Worm (Caenorhabditis elegans): Measurements from ENCODE around the gene C32D5.7.

DNA sequence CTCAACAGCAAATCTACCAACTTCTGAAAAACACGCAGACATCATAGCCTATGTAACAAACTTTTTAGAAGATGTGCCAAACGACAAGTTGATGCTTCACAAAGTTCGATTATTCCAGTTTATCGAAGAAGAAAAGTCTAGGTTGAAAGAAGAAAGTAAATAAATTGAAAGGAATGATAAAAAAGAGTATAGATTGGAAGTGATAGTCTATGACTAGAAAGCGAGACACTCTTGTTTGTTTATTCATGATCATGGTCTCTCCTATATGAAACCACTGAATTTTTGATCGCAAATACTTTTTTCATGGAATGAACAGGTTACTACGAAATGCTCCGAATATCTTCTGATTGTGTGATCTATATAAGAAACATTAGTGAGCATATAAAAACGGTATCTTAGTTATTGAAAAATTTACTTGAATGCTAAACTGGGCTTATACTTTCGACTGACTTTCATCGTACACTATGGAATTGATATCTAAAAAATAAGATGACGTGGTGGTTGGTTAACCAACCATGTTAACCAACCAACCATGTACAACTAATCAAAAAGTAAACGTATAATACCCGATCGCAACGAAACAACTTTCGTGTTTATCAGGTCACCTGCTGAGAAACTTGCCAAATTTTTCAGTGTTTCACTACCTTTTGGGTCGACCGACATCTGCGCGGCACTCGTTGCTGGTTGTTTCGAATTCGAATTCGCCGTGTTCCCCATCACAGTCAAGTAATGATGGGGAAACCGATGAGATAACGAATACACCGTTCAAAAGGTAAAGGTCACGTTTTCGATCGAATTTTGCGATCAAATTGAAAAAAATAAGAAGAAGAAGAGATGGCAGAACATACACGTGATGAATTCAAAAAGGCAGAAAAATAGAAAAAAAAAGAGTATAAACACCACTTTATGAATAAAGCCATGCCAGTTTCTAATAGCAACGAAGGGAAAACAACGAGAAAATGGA lies 5.6 kb upstream of the C32D5.7 start, which contains the start of gene C32D5.8:
- TF ChIP-seq nhr-237 (tag; optimal IDR thresholded peaks at IDR 0.05) (no peak), elt-1 (tag; optimal IDR thresholded peaks at IDR 0.05; ENCODE audit: borderline replicate concordance, insufficient read depth) (no peak), hlh-1 (tag; optimal IDR thresholded peaks at IDR 0.05) (no peak)
